Worm (Caenorhabditis elegans) whole organism, young adult: ENCODE results near the gene tag-196.

Experiments
- B0035.1 ChIP-seq: sonication (generic microtip); optimal IDR thresholded peaks from 2 replicates; lab custom pipeline; 2016; ENCODE audit warnings: missing genetic modification characterization, mild to moderate bottlenecking, missing compliant biosample characterization, missing genotype, missing genetic modification reagents
- B0261.1 ChIP-seq: sonication (generic microtip); optimal IDR thresholded peaks from 2 replicates; lab custom pipeline; 2016; ENCODE audit warnings: mild to moderate bottlenecking, missing genetic modification characterization, moderate library complexity, missing compliant biosample characterization
- B0336.3 ChIP-seq: fragments of 200-800 bp; sonication (Bioruptor generic); IDR thresholded peaks from 2 replicates; pipeline ENCODE4 v1.3.6; 2022; ENCODE audit warnings: missing genetic modification characterization, missing compliant biosample characterization
- F22D6.2 ChIP-seq: sonication (generic microtip); optimal IDR thresholded peaks from 2 replicates; lab custom pipeline; 2016; ENCODE audit warnings: mild to moderate bottlenecking, missing genetic modification characterization, missing compliant biosample characterization
- F23B12.7 ChIP-seq: sonication (generic microtip); optimal IDR thresholded peaks from 2 replicates; lab custom pipeline; 2017; ENCODE audit warnings: missing genetic modification characterization, mild to moderate bottlenecking, missing compliant biosample characterization, antibody characterized with exemption, moderate library complexity; ENCODE audit not compliant: insufficient read depth
- F37B4.10 ChIP-seq: fragments of 200-800 bp; sonication (Bioruptor generic); IDR thresholded peaks from 2 replicates; pipeline ENCODE4 v1.3.6; 2022; ENCODE audit warnings: missing genetic modification characterization, missing compliant biosample characterization
- F39B2.1 ChIP-seq: fragments of 200-800 bp; sonication (Bioruptor generic); IDR thresholded peaks from 2 replicates; pipeline ENCODE4 v1.3.6; 2022; ENCODE audit warnings: missing genetic modification reagents, missing genetic modification characterization, missing compliant biosample characterization
- K11D2.4 ChIP-seq: fragments of 200-800 bp; sonication (Bioruptor generic); IDR thresholded peaks from 2 replicates; pipeline ENCODE4 v1.3.6; 2022; ENCODE audit warnings: missing genetic modification reagents, missing genetic modification characterization, missing compliant biosample characterization
- K12H6.12 ChIP-seq: fragments of 200-800 bp; sonication (Bioruptor generic); optimal IDR thresholded peaks from 2 replicates; lab custom pipeline; 2018; ENCODE audit warnings: mild to moderate bottlenecking, missing genetic modification characterization, missing compliant biosample characterization
- T07F8.4 ChIP-seq: sonication (generic microtip); optimal IDR thresholded peaks from 2 replicates; lab custom pipeline; 2016; ENCODE audit warnings: mild to moderate bottlenecking, missing genetic modification characterization, moderate library complexity, missing compliant biosample characterization
- Y53G8AR.9 ChIP-seq: fragments of 200-800 bp; sonication (Bioruptor generic); conservative IDR thresholded peaks from 2 replicates; pipeline ENCODE4 v1.3.6; 2022; ENCODE audit warnings: missing genetic modification reagents, missing genetic modification characterization, missing compliant biosample characterization
- Y56A3A.18 ChIP-seq: fragments of 200-800 bp; sonication (Bioruptor generic); IDR thresholded peaks from 2 replicates; pipeline ENCODE4 v1.3.6; 2022; ENCODE audit warnings: missing genetic modification reagents, missing genetic modification characterization, missing compliant biosample characterization
- Y67H2A.10 ChIP-seq: fragments of 200-800 bp; sonication (Bioruptor generic); conservative IDR thresholded peaks from 2 replicates; pipeline ENCODE4 v1.3.6; 2022; ENCODE audit warnings: missing genetic modification reagents, missing genetic modification characterization, missing compliant biosample characterization
- Y95B8A.8 ChIP-seq: fragments of 200-800 bp; sonication (Bioruptor generic); IDR thresholded peaks from 2 replicates; pipeline ENCODE4 v1.3.6; 2022; ENCODE audit warnings: missing genetic modification reagents, missing genetic modification characterization, missing compliant biosample characterization
- ama-1 ChIP-seq, 3 experiments: fragments of 150-350 bp in 1 of 3; sonication (generic microtip) in 2 of 3; optimal IDR thresholded peaks; 2 replicates each; lab custom pipeline; 2014 to 2018; ENCODE audit warnings: missing biosample characterization in 2 of 3, missing genetic modification characterization in 2 of 3, missing genetic modification reagents in 2 of 3
- aptf-2 ChIP-seq: fragments of 200-800 bp; sonication (Bioruptor generic); conservative IDR thresholded peaks from 2 replicates; pipeline ENCODE4 v1.3.6; 2022; ENCODE audit warnings: missing genetic modification reagents, missing genetic modification characterization, missing compliant biosample characterization
- aptf-3 ChIP-seq: fragments of 200-800 bp; sonication (Bioruptor generic); IDR thresholded peaks from 2 replicates; pipeline ENCODE4 v1.3.6; 2022; ENCODE audit warnings: missing genetic modification characterization, missing compliant biosample characterization
- atf-7 ChIP-seq: sonication (generic microtip); optimal IDR thresholded peaks from 2 replicates; lab custom pipeline; 2017; ENCODE audit warnings: mild to moderate bottlenecking, missing genetic modification characterization, missing compliant biosample characterization
- athp-1 ChIP-seq: sonication (generic microtip); optimal IDR thresholded peaks from 2 replicates; lab custom pipeline; 2017; ENCODE audit warnings: mild to moderate bottlenecking, missing genetic modification characterization, missing compliant biosample characterization
- attf-5 ChIP-seq: fragments of 200-800 bp; sonication (Bioruptor generic); optimal IDR thresholded peaks from 2 replicates; lab custom pipeline; 2018; ENCODE audit warnings: mild to moderate bottlenecking, missing genetic modification characterization, missing compliant biosample characterization
- bed-1 ChIP-seq: fragments of 200-800 bp; sonication (Bioruptor generic); IDR thresholded peaks from 2 replicates; pipeline ENCODE4 v1.3.6; 2022; ENCODE audit warnings: missing genetic modification reagents, missing genetic modification characterization, missing compliant biosample characterization
- bed-2 ChIP-seq: fragments of 200-800 bp; sonication (Bioruptor generic); IDR thresholded peaks from 2 replicates; pipeline ENCODE4 v1.3.6; 2022; ENCODE audit warnings: missing genetic modification reagents, missing genetic modification characterization, missing compliant biosample characterization
- ceh-58 ChIP-seq: fragments of 200-800 bp; sonication (Bioruptor generic); IDR thresholded peaks from 2 replicates; pipeline ENCODE4 v1.3.6; 2022; ENCODE audit warnings: missing genetic modification characterization, missing compliant biosample characterization
- chd-7 ChIP-seq: sonication (generic microtip); optimal IDR thresholded peaks from 2 replicates; lab custom pipeline; 2016; ENCODE audit warnings: mild to moderate bottlenecking, missing genetic modification characterization, moderate library complexity, missing compliant biosample characterization
- dox-1 ChIP-seq: fragments of 200-800 bp; sonication (Bioruptor generic); IDR thresholded peaks from 2 replicates; pipeline ENCODE4 v1.3.6; 2022; ENCODE audit warnings: missing genetic modification reagents, missing genetic modification characterization, missing compliant biosample characterization
- dpl-1 ChIP-seq: fragments of 150-350 bp; optimal IDR thresholded peaks from 2 replicates; lab custom pipeline; 2014; ENCODE audit warnings: missing biosample characterization, missing genetic modification reagents, missing genetic modification characterization
- ekl-4 ChIP-seq: fragments of 200-800 bp; sonication (Bioruptor generic); IDR thresholded peaks from 2 replicates; pipeline ENCODE4 v1.3.6; 2022; ENCODE audit warnings: missing genetic modification reagents, missing genetic modification characterization, missing compliant biosample characterization
- him-1 ChIP-seq: sonication (generic microtip); optimal IDR thresholded peaks from 2 replicates; lab custom pipeline; 2016; ENCODE audit warnings: missing genotype, missing genetic modification reagents, missing genetic modification characterization, missing compliant biosample characterization
- lag-1 ChIP-seq: fragments of 200-800 bp; sonication (Bioruptor generic); IDR thresholded peaks from 2 replicates; pipeline ENCODE4 v1.3.6; 2022; ENCODE audit warnings: missing genetic modification reagents, missing genetic modification characterization, missing compliant biosample characterization
- let-526 ChIP-seq: fragments of 200-800 bp; sonication (Bioruptor generic); IDR thresholded peaks from 2 replicates; pipeline ENCODE4 v1.3.6; 2022; ENCODE audit warnings: missing genetic modification reagents, missing genetic modification characterization, missing compliant biosample characterization
- let-607 ChIP-seq, 2 experiments: fragments of 200-800 bp in 1 of 2; sonication (Bioruptor generic) in 1 of 2; sonication (generic microtip) in 1 of 2; optimal IDR thresholded peaks; 2 replicates each; lab custom pipeline; 2016 to 2018; ENCODE audit warnings: mild to moderate bottlenecking in 2 of 2, missing compliant biosample characterization in 2 of 2, missing genetic modification characterization in 2 of 2, moderate library complexity in 2 of 2, missing genotype in 1 of 2
- lin-35 ChIP-seq, 3 experiments: fragments of 150-350 bp in 2 of 3; sonication (generic microtip) in 1 of 3; optimal IDR thresholded peaks; 2 replicates each; lab custom pipeline; 2014 to 2018; ENCODE audit warnings: missing biosample characterization in 3 of 3, missing genetic modification characterization in 3 of 3, missing genetic modification reagents in 3 of 3
- madf-8 ChIP-seq: fragments of 200-800 bp; sonication (Bioruptor generic); conservative IDR thresholded peaks from 2 replicates; pipeline ENCODE4 v1.3.6; 2022; ENCODE audit warnings: missing genetic modification reagents, missing genetic modification characterization, missing compliant biosample characterization
- mes-4 ChIP-seq: sonication (generic microtip); optimal IDR thresholded peaks from 2 replicates; lab custom pipeline; 2016; ENCODE audit warnings: missing genotype, missing genetic modification characterization, missing compliant biosample characterization
- mxl-1 ChIP-seq: sonication (generic microtip); optimal IDR thresholded peaks from 2 replicates; lab custom pipeline; 2016; ENCODE audit warnings: missing genetic modification characterization, missing compliant biosample characterization
- nfya-2 ChIP-seq: fragments of 200-800 bp; sonication (Bioruptor generic); IDR thresholded peaks from 2 replicates; pipeline ENCODE4 v1.3.6; 2022; ENCODE audit warnings: missing genetic modification reagents, missing genetic modification characterization, missing compliant biosample characterization
- nhr-179 ChIP-seq: sonication (generic microtip); optimal IDR thresholded peaks from 2 replicates; lab custom pipeline; 2016; ENCODE audit warnings: mild to moderate bottlenecking, missing genetic modification characterization, missing compliant biosample characterization
- rec-8 ChIP-seq, 2 experiments: sonication (generic microtip); optimal IDR thresholded peaks; 2 replicates each; lab custom pipeline; 2016; ENCODE audit warnings: mild to moderate bottlenecking in 2 of 2, missing genetic modification characterization in 2 of 2, missing genetic modification reagents in 2 of 2, missing genotype in 2 of 2, missing biosample characterization in 1 of 2, missing compliant biosample characterization in 1 of 2, moderate library complexity in 1 of 2
- rpc-1 ChIP-seq, 2 experiments: fragments of 150-350 bp in 1 of 2; sonication (generic microtip) in 1 of 2; optimal IDR thresholded peaks; 2 replicates each; lab custom pipeline; 2014 to 2018; ENCODE audit warnings: missing biosample characterization in 1 of 2, missing genetic modification characterization in 1 of 2, missing genetic modification reagents in 1 of 2, missing genotype in 1 of 2
- snpc-1.1 ChIP-seq: sonication (generic microtip); optimal IDR thresholded peaks from 2 replicates; lab custom pipeline; 2017; ENCODE audit warnings: missing genetic modification characterization, mild to moderate bottlenecking, missing compliant biosample characterization, antibody characterized with exemption, moderate library complexity, missing genotype, missing genetic modification reagents; ENCODE audit not compliant: insufficient read depth
- snpc-3.4 ChIP-seq: sonication (generic microtip); optimal IDR thresholded peaks from 2 replicates; lab custom pipeline; 2017; ENCODE audit warnings: missing genetic modification characterization, mild to moderate bottlenecking, missing compliant biosample characterization, antibody characterized with exemption, moderate library complexity, missing genotype, missing genetic modification reagents
- tbx-9 ChIP-seq: sonication (generic microtip); optimal IDR thresholded peaks from 2 replicates; lab custom pipeline; 2016; ENCODE audit warnings: borderline replicate concordance, missing genetic modification characterization, inconsistent platforms, missing compliant biosample characterization
- zfh-2 ChIP-seq: fragments of 200-800 bp; sonication (Bioruptor generic); conservative IDR thresholded peaks from 2 replicates; pipeline ENCODE4 v1.3.6; 2022; ENCODE audit warnings: missing genetic modification reagents, missing genetic modification characterization, missing compliant biosample characterization
- ztf-18 ChIP-seq: sonication (generic microtip); optimal IDR thresholded peaks from 2 replicates; lab custom pipeline; 2016; ENCODE audit warnings: missing genotype, mild to moderate bottlenecking, missing genetic modification characterization, missing compliant biosample characterization
- ztf-25 ChIP-seq: fragments of 200-800 bp; sonication (Bioruptor generic); IDR thresholded peaks from 2 replicates; pipeline ENCODE4 v1.3.6; 2022; ENCODE audit warnings: missing genetic modification reagents, missing genetic modification characterization, missing compliant biosample characterization
- ztf-26 ChIP-seq: sonication (generic microtip); optimal IDR thresholded peaks from 2 replicates; lab custom pipeline; 2017; ENCODE audit warnings: missing genetic modification characterization, missing compliant biosample characterization
- ztf-3 ChIP-seq: fragments of 200-800 bp; sonication (Bioruptor generic); optimal IDR thresholded peaks from 2 replicates; lab custom pipeline; 2018; ENCODE audit warnings: mild to moderate bottlenecking, missing genetic modification characterization, missing compliant biosample characterization
- ztf-6 ChIP-seq: fragments of 200-800 bp; sonication (Bioruptor generic); IDR thresholded peaks from 2 replicates; pipeline ENCODE4 v1.3.6; 2022; ENCODE audit warnings: missing genetic modification reagents, missing genetic modification characterization, missing compliant biosample characterization

tag-196 gene

DNA sequence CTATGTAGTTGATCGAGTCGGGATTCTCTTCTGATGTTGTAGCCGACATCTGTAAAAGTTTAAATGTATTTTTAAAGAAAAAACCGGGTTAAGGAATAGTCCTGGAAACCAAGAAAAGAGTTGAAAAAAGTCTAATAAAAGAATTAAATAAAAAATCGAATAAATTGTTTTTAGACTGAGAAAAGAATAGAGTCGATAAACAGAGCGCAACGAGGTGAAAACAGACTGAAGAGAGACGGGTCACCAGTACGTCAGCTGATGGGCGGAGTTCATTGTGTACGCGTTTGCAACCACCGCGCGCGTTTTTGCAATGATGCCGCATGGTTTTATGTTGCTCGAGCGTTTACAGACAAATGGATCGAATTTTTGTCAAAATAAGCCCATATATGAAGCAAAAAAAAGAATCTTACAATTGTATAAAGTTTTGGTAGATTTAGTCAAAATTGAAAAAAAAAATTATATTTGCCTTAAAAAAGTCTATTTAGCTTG is 36.6 kb downstream of the tag-196 start, which contains the start of gene atg-18:
atg-18 (minus strand) TSS at position 51 of the 489 bp plus-strand sequence.
- no peak; the same call in 1 of the 2 replicates for TF ChIP-seq dox-1 (GFP tag; lab: Robert Waterston, UW)
- no peak for TF ChIP-seq mes-4 (tag; lab: Kevin White, UChicago)
- TF ChIP-seq atf-7 (tag; lab: Kevin White, UChicago), result no peak
- TF ChIP-seq tbx-9, result no peak
- peak; percentile 49 for TF ChIP-seq attf-5
- no peak for TF ChIP-seq B0035.1 (tag; lab: Kevin White, UChicago)
- no peak for TF ChIP-seq F22D6.2
- no peak for TF ChIP-seq ekl-4 (GFP tag; lab: Robert Waterston, UW)
- TF ChIP-seq ceh-58 (GFP tag; lab: Robert Waterston, UW), result no peak
- TF ChIP-seq Y53G8AR.9 (GFP tag; lab: Robert Waterston, UW), result no peak
- no peak for TF ChIP-seq him-1
- no peak for TF ChIP-seq ztf-3 (GFP tag; lab: Kevin White, UChicago)
- TF ChIP-seq T07F8.4, result no peak
- TF ChIP-seq aptf-2 (GFP tag; lab: Robert Waterston, UW), result no peak
- no peak for TF ChIP-seq ztf-26
- no peak for TF ChIP-seq lin-35 (GFP tag; optimal IDR thresholded peaks at IDR 0.05; lab: Kevin White, UChicago)
- peak; percentile 31 for TF ChIP-seq rpc-1 (optimal IDR thresholded peaks at IDR 0.05; lab: Kevin White, UChicago)
- no peak for TF ChIP-seq rpc-1 (tag; optimal IDR thresholded peaks at IDR 0.05; lab: Kevin White, UChicago)
- TF ChIP-seq ama-1 (optimal IDR thresholded peaks at IDR 0.05; lab: Kevin White, UChicago), result no peak
- TF ChIP-seq ama-1 (GFP tag; optimal IDR thresholded peaks at IDR 0.05; lab: Kevin White, UChicago), result no peak
- no peak for TF ChIP-seq athp-1 (tag; lab: Kevin White, UChicago)
- TF ChIP-seq F37B4.10 (GFP tag; lab: Robert Waterston, UW), result no peak
- TF ChIP-seq dpl-1 (GFP tag; lab: Kevin White, UChicago), result no peak
- no peak for TF ChIP-seq chd-7 (tag; lab: Kevin White, UChicago)
- TF ChIP-seq zfh-2, result no peak
- no peak for TF ChIP-seq nhr-179
- TF ChIP-seq nfya-2 (GFP tag; lab: Robert Waterston, UW), result no peak
- no peak for TF ChIP-seq F39B2.1 (GFP tag; lab: Robert Waterston, UW)
- TF ChIP-seq ztf-6 (GFP tag; lab: Robert Waterston, UW), result no peak
- TF ChIP-seq ztf-25 (GFP tag; lab: Robert Waterston, UW), result 0 out of 2 replicates have a peak, but pooled peaks have one; percentile 9
- TF ChIP-seq Y95B8A.8 (GFP tag; lab: Robert Waterston, UW), result no peak
- 0 out of 2 replicates have a peak, but pooled peaks have one; percentile 52 for TF ChIP-seq Y67H2A.10
- TF ChIP-seq snpc-1.1 (tag; lab: Kevin White, UChicago), result no peak
- TF ChIP-seq madf-8 (GFP tag; lab: Robert Waterston, UW), result no peak
- peak; percentile 41 for TF ChIP-seq ztf-18 (tag; lab: Kevin White, UChicago)
- no peak for TF ChIP-seq lag-1 (GFP tag; lab: Robert Waterston, UW)
- peak; percentile 63 for TF ChIP-seq F23B12.7
- no peak for TF ChIP-seq snpc-3.4
- no peak for TF ChIP-seq mxl-1 (tag; lab: Kevin White, UChicago)
- TF ChIP-seq bed-1 (GFP tag; lab: Robert Waterston, UW), result no peak
- no peak for TF ChIP-seq B0261.1
- TF ChIP-seq B0336.3 (GFP tag; lab: Robert Waterston, UW), result no peak
- TF ChIP-seq K11D2.4, result no peak
- no peak for TF ChIP-seq let-526
- no peak for TF ChIP-seq let-607 (tag; optimal IDR thresholded peaks at IDR 0.05; lab: Kevin White, UChicago)
- peak; percentile 41; the same call in 1 of the 2 replicates for TF ChIP-seq Y56A3A.18 (GFP tag; lab: Robert Waterston, UW)
- no peak for TF ChIP-seq aptf-3
- TF ChIP-seq K12H6.12 (tag; lab: Kevin White, UChicago), result peak; percentile 56
- TF ChIP-seq rec-8 (tag; optimal IDR thresholded peaks at IDR 0.05; lab: Kevin White, UChicago), result no peak
- no peak for TF ChIP-seq bed-2 (GFP tag; lab: Robert Waterston, UW)
